Fruit fly (Drosophila melanogaster): ENCODE results near the gene ssp2.

DNA sequence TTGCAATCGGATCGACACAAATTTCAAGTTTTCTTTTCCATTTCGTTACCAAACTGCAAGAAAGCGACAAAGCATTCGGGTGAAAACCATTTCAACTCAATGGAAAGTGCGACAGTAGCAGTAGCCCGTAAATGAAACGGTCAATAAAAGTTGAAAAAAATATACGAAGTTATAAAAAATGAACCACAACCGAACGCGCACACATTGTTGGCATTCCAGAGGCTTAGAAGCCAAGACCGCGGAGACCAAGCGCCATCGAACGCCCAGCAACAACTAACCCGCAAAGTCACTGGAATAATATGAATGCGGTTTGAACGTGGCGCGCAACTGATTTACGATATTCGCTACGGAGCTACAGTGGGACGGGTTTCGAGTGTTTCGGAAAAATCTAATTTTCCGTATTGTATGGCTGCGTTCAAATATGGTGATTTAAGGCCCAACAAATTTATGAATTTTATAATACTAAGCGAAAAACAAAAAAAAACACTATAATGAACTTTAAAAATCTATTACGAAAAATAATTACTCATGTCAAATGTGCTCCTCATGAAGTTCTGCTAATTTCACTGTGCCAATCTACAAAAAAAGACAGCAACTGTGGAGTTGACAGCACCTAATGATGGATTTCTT, 42.9 kb upstream of the ssp2 start:
- no peak for TF ChIP-seq ci (GFP tag; IDR thresholded peaks at IDR 0.05)
- TF ChIP-seq D (optimal IDR thresholded peaks at IDR 0.05) = no peak
- TF ChIP-seq D (GFP tag; optimal IDR thresholded peaks at IDR 0.05) = no peak
- TF ChIP-seq fd3F (GFP tag; optimal IDR thresholded peaks at IDR 0.05) = no peak
- no peak for TF ChIP-seq CG6791 (GFP tag; IDR thresholded peaks at IDR 0.05; ENCODE audit: partially characterized antibody)
- TF ChIP-seq CG12942 (GFP tag; optimal IDR thresholded peaks at IDR 0.05) = no peak
- TF ChIP-seq Atf6 (GFP tag; IDR thresholded peaks at IDR 0.05) = peak; percentile 41; the same call in 1 of the 2 replicates
- TF ChIP-seq CG42726 (GFP tag; IDR thresholded peaks at IDR 0.05; ENCODE audit: partially characterized antibody) = no peak
- no peak for TF ChIP-seq caup (GFP tag; optimal IDR thresholded peaks at IDR 0.05; ENCODE audit: severe bottlenecking)
- TF ChIP-seq Pdp1 (GFP tag; optimal IDR thresholded peaks at IDR 0.05) = peak in 1 of 2 experiments; percentile 1
